Fruit fly (Drosophila melanogaster) whole organism, adult: ENCODE measurements around the gene CG4653.

ENCODE experiments used
- CG11617 ChIP-seq: fragments of 200-800 bp; sonication (Bioruptor generic); optimal IDR thresholded peaks from 2 replicates; lab custom pipeline; 2017; ENCODE audit warnings: mild to moderate bottlenecking, missing biosample characterization, missing genetic modification reagents, missing genetic modification characterization
- CG12768 ChIP-seq: fragments of 200-800 bp; sonication (Bioruptor generic); optimal IDR thresholded peaks from 2 replicates; lab custom pipeline; 2017; ENCODE audit warnings: missing biosample characterization, missing genetic modification characterization, mild to moderate bottlenecking, moderate library complexity, missing genetic modification reagents
- CG14711 ChIP-seq: fragments of 200-800 bp; sonication (Bioruptor generic); optimal IDR thresholded peaks from 2 replicates; lab custom pipeline; 2018; ENCODE audit warnings: missing biosample characterization, mild to moderate bottlenecking, missing genetic modification characterization, moderate library complexity
- CG1620 ChIP-seq: fragments of 200-800 bp; sonication (Bioruptor generic); optimal IDR thresholded peaks from 2 replicates; lab custom pipeline; 2016; ENCODE audit warnings: missing biosample characterization, missing genetic modification characterization
- CG33017 ChIP-seq: fragments of 200-800 bp; sonication (Bioruptor generic); optimal IDR thresholded peaks from 2 replicates; lab custom pipeline; 2018; ENCODE audit warnings: missing biosample characterization, mild to moderate bottlenecking, missing genetic modification characterization, moderate library complexity
- CG5204 ChIP-seq: fragments of 200-800 bp; sonication (Bioruptor generic); optimal IDR thresholded peaks from 2 replicates; lab custom pipeline; 2016; ENCODE audit warnings: missing biosample characterization, missing genetic modification characterization
- CG7045 ChIP-seq: fragments of 200-800 bp; sonication (Bioruptor generic); optimal IDR thresholded peaks from 2 replicates; lab custom pipeline; 2017; ENCODE audit warnings: missing biosample characterization, mild to moderate bottlenecking, missing genetic modification characterization
- CG7101 ChIP-seq: fragments of 200-800 bp; sonication (Bioruptor generic); optimal IDR thresholded peaks from 2 replicates; lab custom pipeline; 2018; ENCODE audit warnings: missing biosample characterization, mild to moderate bottlenecking, missing genetic modification characterization, moderate library complexity
- Clk ChIP-seq: fragments of 200-800 bp; sonication (Bioruptor generic); optimal IDR thresholded peaks from 2 replicates; lab custom pipeline; 2017; ENCODE audit warnings: missing biosample characterization, missing genetic modification characterization
- Crg-1 ChIP-seq: fragments of 200-800 bp; sonication (Bioruptor generic); optimal IDR thresholded peaks from 2 replicates; lab custom pipeline; 2016; ENCODE audit warnings: missing biosample characterization, missing genetic modification characterization
- Hr96 ChIP-seq: fragments of 200-800 bp; sonication (Bioruptor generic); optimal IDR thresholded peaks from 2 replicates; lab custom pipeline; 2016; ENCODE audit warnings: missing biosample characterization, missing genetic modification characterization
- Mnt ChIP-seq: fragments of 200-800 bp; sonication (Bioruptor generic); optimal IDR thresholded peaks from 2 replicates; lab custom pipeline; 2016; ENCODE audit warnings: missing biosample characterization, mild to moderate bottlenecking, missing genetic modification characterization
- bab1 ChIP-seq: fragments of 200-800 bp; sonication (Bioruptor generic); optimal IDR thresholded peaks from 3 replicates; lab custom pipeline; 2019; ENCODE audit warnings: missing biosample characterization, mild to moderate bottlenecking, missing genetic modification characterization, moderate library complexity
- cic ChIP-seq: fragments of 200-800 bp; sonication (Bioruptor generic); optimal IDR thresholded peaks from 2 replicates; lab custom pipeline; 2017; ENCODE audit warnings: missing biosample characterization, mild to moderate bottlenecking, missing genetic modification characterization, moderate library complexity
- cnc ChIP-seq, 2 experiments: fragments of >200 bp; optimal IDR thresholded peaks; 2 replicates each; lab custom pipeline; 2017
- kay ChIP-seq: fragments of 200-800 bp; sonication (Bioruptor generic); peaks from one replicate; lab custom pipeline; 2016; ENCODE audit warnings: missing biosample characterization, missing genetic modification characterization, borderline replicate concordance
- ovo ChIP-seq: fragments of 200-800 bp; sonication (Bioruptor generic); optimal IDR thresholded peaks from 2 replicates; lab custom pipeline; 2016; ENCODE audit warnings: missing biosample characterization, missing genetic modification characterization
- pad ChIP-seq: fragments of 200-800 bp; sonication (Bioruptor generic); optimal IDR thresholded peaks from 3 replicates; lab custom pipeline; 2017; ENCODE audit warnings: missing biosample characterization, missing genetic modification characterization, mild to moderate bottlenecking, moderate library complexity, missing genetic modification reagents
- tj ChIP-seq: fragments of 200-800 bp; sonication (Bioruptor generic); optimal IDR thresholded peaks from 3 replicates; lab custom pipeline; 2017; ENCODE audit warnings: missing biosample characterization, mild to moderate bottlenecking, missing genetic modification characterization, moderate library complexity
- toe ChIP-seq: fragments of 200-800 bp; sonication (Bioruptor generic); optimal IDR thresholded peaks from 2 replicates; lab custom pipeline; 2016; ENCODE audit warnings: missing biosample characterization, missing genetic modification characterization

The CG4653 gene

dm6 chrX:16721168-16721567 lies 17.3 kb downstream of the CG4653 start, which contains the start of the genes CG32572 and CG34325:
TSS of gene CG32572 (plus strand) at chrX:16721183.
TSS of gene CG34325 (minus strand) at chrX:16721411.
- no peak for TF ChIP-seq Crg-1
- TF ChIP-seq CG1620 (GFP tag; lab: Kevin White, UChicago): no peak
- TF ChIP-seq CG33017: no peak
- TF ChIP-seq bab1 (GFP tag; lab: Kevin White, UChicago): peak; percentile 1
- no peak for TF ChIP-seq cnc (optimal IDR thresholded peaks at IDR 0.05; lab: Kevin White, UChicago)
- peak; percentile 74 for TF ChIP-seq tj

dm6 chrX:16723203-16724173 lies 19.6 kb downstream of the CG4653 start:
- TF ChIP-seq cic (GFP tag; lab: Kevin White, UChicago) (no peak), CG14711 (tag; lab: Kevin White, UChicago) (no peak), bab1 (GFP tag; lab: Kevin White, UChicago) (peak; percentile 43), CG5204 (GFP tag; lab: Kevin White, UChicago) (peak; percentile 21), CG7045 (GFP tag; lab: Kevin White, UChicago) (no peak), CG11617 (peak; percentile 32), toe (GFP tag; lab: Kevin White, UChicago) (peak; percentile 5), CG12768 (GFP tag; lab: Kevin White, UChicago) (no peak), CG7101 (tag; lab: Kevin White, UChicago) (peak; percentile 52), Mnt (GFP tag; lab: Kevin White, UChicago) (no peak), cnc (optimal IDR thresholded peaks at IDR 0.05; lab: Kevin White, UChicago) (no peak), CG1620 (GFP tag; lab: Kevin White, UChicago) (no peak), kay (GFP tag; lab: Kevin White, UChicago) (no peak), Hr96 (GFP tag; lab: Kevin White, UChicago) (no peak), CG33017 (peak; percentile 22), tj (no peak), Crg-1 (no peak), ovo (GFP tag; lab: Kevin White, UChicago) (no peak), Clk (no peak), pad (GFP tag; lab: Kevin White, UChicago) (peak; percentile 63)

dm6 chrX:16724544-16724943 lies 20.7 kb downstream of the CG4653 start:
- TF ChIP-seq tj: peak; percentile 93
- peak; percentile 3 for TF ChIP-seq bab1 (GFP tag; lab: Kevin White, UChicago)
- TF ChIP-seq pad (GFP tag; lab: Kevin White, UChicago): no peak

dm6 chrX:16730791-16731190 lies 26.9 kb downstream of the CG4653 start, which contains the start of gene TwdlX:
TSS of gene TwdlX (plus strand) at chrX:16731091.
- no peak for TF ChIP-seq toe (GFP tag; lab: Kevin White, UChicago)
- no peak for TF ChIP-seq bab1 (GFP tag; lab: Kevin White, UChicago)
- no peak for TF ChIP-seq pad (GFP tag; lab: Kevin White, UChicago)
- TF ChIP-seq Crg-1: no peak
- no peak for TF ChIP-seq CG7101 (tag; lab: Kevin White, UChicago)
- no peak for TF ChIP-seq CG1620 (GFP tag; lab: Kevin White, UChicago)
- no peak for TF ChIP-seq CG33017
- TF ChIP-seq tj: no peak
- TF ChIP-seq CG11617: no peak
- TF ChIP-seq Clk: no peak
- no peak for TF ChIP-seq CG5204 (GFP tag; lab: Kevin White, UChicago)
- no peak for TF ChIP-seq CG12768 (GFP tag; lab: Kevin White, UChicago)
- no peak for TF ChIP-seq CG14711 (tag; lab: Kevin White, UChicago)
- no peak for TF ChIP-seq Hr96 (GFP tag; lab: Kevin White, UChicago)

dm6 chrX:16733244-16733643 lies 29.4 kb downstream of the CG4653 start:
- TF ChIP-seq cnc (optimal IDR thresholded peaks at IDR 0.05; lab: Kevin White, UChicago) (no peak), Hr96 (GFP tag; lab: Kevin White, UChicago) (no peak), CG7045 (GFP tag; lab: Kevin White, UChicago) (no peak), ovo (GFP tag; lab: Kevin White, UChicago) (no peak), tj (no peak), CG33017 (no peak), pad (GFP tag; lab: Kevin White, UChicago) (no peak), cic (GFP tag; lab: Kevin White, UChicago) (no peak), CG11617 (no peak), bab1 (GFP tag; lab: Kevin White, UChicago) (no peak)

- TF ChIP-seq CG12768 (GFP tag; lab: Kevin White, UChicago) (no peak), ovo (GFP tag; lab: Kevin White, UChicago) (no peak), CG33017 (no peak), cic (GFP tag; lab: Kevin White, UChicago) (no peak), Crg-1 (no peak), bab1 (GFP tag; lab: Kevin White, UChicago) (no peak), Clk (no peak), Mnt (GFP tag; lab: Kevin White, UChicago) (no peak), CG7101 (tag; lab: Kevin White, UChicago) (no peak), CG7045 (GFP tag; lab: Kevin White, UChicago) (no peak), kay (GFP tag; lab: Kevin White, UChicago) (no peak), CG11617 (no peak)
These were observed 30.8 kb downstream of the CG4653 start, which contains the start of gene TwdlY for dm6 chrX:16734647-16735046. TSS of gene TwdlY (plus strand) at chrX:16734947.
